Worm (Caenorhabditis elegans): ENCODE measurements around the gene F25B5.3.
A peak's percentile ranks its signal among the peaks of the same experiment; 100 is the strongest.

Gene F25B5.3

DNA sequence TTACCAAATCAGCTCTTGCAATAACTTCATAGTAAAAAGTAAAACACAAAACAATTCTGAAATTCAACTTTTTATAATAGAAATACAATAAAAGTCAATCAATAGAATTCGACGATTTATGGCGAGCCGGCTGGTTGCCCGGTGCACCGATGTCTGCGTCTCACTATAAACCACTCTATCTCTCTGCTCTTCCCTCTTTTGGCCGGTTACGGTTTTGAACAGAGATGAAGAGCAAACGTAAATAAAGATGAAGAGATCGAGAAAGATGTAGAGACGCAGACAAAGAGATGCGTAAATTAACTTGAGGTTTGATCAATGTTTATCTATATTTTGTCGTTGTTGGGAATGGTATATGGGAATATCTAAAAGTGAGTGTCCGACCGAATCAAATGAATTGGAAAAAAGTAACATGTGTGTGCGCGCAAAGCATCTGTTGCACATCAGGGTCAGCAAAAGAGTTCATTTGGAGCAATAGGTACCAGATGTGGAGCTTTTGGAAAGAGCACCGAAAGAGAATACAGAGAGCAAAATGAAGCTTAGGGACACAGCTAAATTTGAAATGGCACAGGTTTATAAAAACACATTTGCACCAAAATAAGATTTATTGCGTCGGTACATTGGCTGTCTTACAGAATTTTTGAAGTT lies 31.7 kb downstream of the F25B5.3 start:
- TF ChIP-seq unc-42 (tag; optimal IDR thresholded peaks at IDR 0.05) (no peak), pag-3 (tag; optimal IDR thresholded peaks at IDR 0.05; ENCODE audit: borderline replicate concordance) (no peak), ceh-34 (tag; optimal IDR thresholded peaks at IDR 0.05) (no peak), hlh-8 (tag; optimal IDR thresholded peaks at IDR 0.05) (peak; percentile 85), rnt-1 (tag; optimal IDR thresholded peaks at IDR 0.05) (no peak), pax-1 (tag; optimal IDR thresholded peaks at IDR 0.05) (peak; percentile 82), ceh-24 (tag; optimal IDR thresholded peaks at IDR 0.05) (no peak), eyg-1 (tag; optimal IDR thresholded peaks at IDR 0.05) (no peak), ceh-31 (tag; optimal IDR thresholded peaks at IDR 0.05) (no peak), K02D7.2 (tag; optimal IDR thresholded peaks at IDR 0.05) (no peak)

ce11 chrIII:5981407-5981806 lies 32.7 kb downstream of the F25B5.3 start:
- TF ChIP-seq nhr-11 (tag; optimal IDR thresholded peaks at IDR 0.05): no peak
- peak; percentile 94 for TF ChIP-seq elt-2 (tag; optimal IDR thresholded peaks at IDR 0.05)

- no peak for TF ChIP-seq dmd-4 (tag; optimal IDR thresholded peaks at IDR 0.05; ENCODE audit: borderline replicate concordance)
- TF ChIP-seq tbx-7 (tag; optimal IDR thresholded peaks at IDR 0.05): no peak
- no peak for TF ChIP-seq lin-11 (tag; optimal IDR thresholded peaks at IDR 0.05)
- TF ChIP-seq madf-2 (tag; optimal IDR thresholded peaks at IDR 0.05): no peak
- TF ChIP-seq dve-1 (tag; optimal IDR thresholded peaks at IDR 0.05): no peak
- no peak for TF ChIP-seq syd-9 (tag; optimal IDR thresholded peaks at IDR 0.05)
- no peak for TF ChIP-seq ztf-16 (tag; optimal IDR thresholded peaks at IDR 0.05)
- no peak for TF ChIP-seq ref-2 (tag; optimal IDR thresholded peaks at IDR 0.05)
- TF ChIP-seq F13H6.1 (tag; optimal IDR thresholded peaks at IDR 0.05): no peak
Measured at ce11 chrIII:5982026-5982425, 33.3 kb downstream of the F25B5.3 start, which contains the start of gene frm-2. TSS of gene frm-2 (minus strand) at chrIII:5982126.

DNA sequence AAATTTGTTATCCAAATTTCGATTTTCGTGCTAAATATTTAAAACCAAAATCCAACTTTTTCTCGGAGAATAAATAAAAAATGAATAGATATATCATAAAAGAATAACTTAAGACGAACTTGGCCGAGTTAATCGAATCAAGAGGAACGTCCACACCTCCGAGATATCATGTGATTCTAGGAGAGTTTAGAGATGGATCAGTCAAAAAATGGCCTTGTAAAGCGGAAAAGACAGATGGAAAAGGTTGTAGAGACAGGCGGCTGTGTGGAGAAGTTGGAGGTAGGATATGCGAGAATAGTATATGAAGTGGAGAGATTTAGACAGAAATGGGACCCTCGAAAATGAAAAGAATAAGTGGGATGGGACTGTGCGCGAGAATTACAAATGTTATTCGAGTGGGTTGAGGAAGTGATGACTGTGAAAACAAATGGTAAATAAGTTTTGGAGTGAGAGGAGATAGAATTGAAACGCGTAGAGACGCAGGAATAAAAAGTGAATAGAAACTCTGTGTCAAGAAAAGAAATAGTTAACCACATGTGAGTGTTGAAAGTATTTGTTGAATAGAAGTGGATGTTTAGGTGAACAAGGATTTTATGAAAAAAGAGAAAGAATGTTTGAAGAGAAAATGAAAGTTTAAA lies 34.2 kb downstream of the F25B5.3 start:
- TF ChIP-seq hlh-30 (tag; optimal IDR thresholded peaks at IDR 0.05; ENCODE audit: insufficient read depth) (peak; percentile 48), ttx-3 (tag; optimal IDR thresholded peaks at IDR 0.05) (no peak), dmd-4 (tag; optimal IDR thresholded peaks at IDR 0.05; ENCODE audit: borderline replicate concordance) (no peak), ceh-2 (tag; optimal IDR thresholded peaks at IDR 0.05) (no peak), ceh-31 (tag; optimal IDR thresholded peaks at IDR 0.05) (peak; percentile 17), nhr-11 (tag; optimal IDR thresholded peaks at IDR 0.05) (no peak), pag-3 (tag; optimal IDR thresholded peaks at IDR 0.05; ENCODE audit: borderline replicate concordance) (no peak), tbx-2 (tag; optimal IDR thresholded peaks at IDR 0.05) (no peak)

DNA sequence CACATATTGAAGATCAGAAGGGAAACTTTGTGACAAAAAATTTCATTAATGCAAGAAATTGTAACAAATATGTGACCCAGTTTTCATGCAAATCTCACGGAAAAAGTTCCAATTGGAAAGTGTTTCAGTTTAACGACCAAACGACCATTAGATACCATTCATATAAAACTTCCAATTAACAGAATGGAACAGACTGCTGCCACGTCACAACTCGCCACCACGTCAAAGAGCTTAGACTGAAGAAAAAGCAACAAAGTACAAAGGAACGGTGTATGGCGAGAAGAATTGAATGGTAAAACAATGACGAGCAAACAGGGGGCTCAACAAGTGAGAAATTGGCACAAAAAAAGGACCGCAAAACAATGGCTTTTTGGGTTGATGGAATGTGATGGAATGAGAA lies 36.7 kb downstream of the F25B5.3 start, which contains the start of gene T04C9.3:
T04C9.3 (plus strand) TSS at position 301 of the 400 bp plus-strand sequence.
- TF ChIP-seq ama-1 (optimal IDR thresholded peaks at IDR 0.05) (no peak), hlh-13 (GFP tag; optimal IDR thresholded peaks at IDR 0.05) (no peak), ceh-45 (GFP tag; IDR thresholded peaks at IDR 0.05) (no peak), che-1 (tag; optimal IDR thresholded peaks at IDR 0.05) (no peak), dve-1 (tag; optimal IDR thresholded peaks at IDR 0.05) (no peak), Y22D7AL.16 (tag; optimal IDR thresholded peaks at IDR 0.05) (no peak), syd-9 (tag; optimal IDR thresholded peaks at IDR 0.05) (no peak), elt-4 (tag; optimal IDR thresholded peaks at IDR 0.05) (no peak), ceh-9 (tag; optimal IDR thresholded peaks at IDR 0.05) (no peak), ceh-2 (tag; optimal IDR thresholded peaks at IDR 0.05) (no peak), nhr-11 (tag; optimal IDR thresholded peaks at IDR 0.05) (no peak), fkh-10 (GFP tag; optimal IDR thresholded peaks at IDR 0.05) (no peak), ahr-1 (tag; optimal IDR thresholded peaks at IDR 0.05) (no peak), ceh-14 (tag; optimal IDR thresholded peaks at IDR 0.05) (no peak), ceh-18 (tag; optimal IDR thresholded peaks at IDR 0.05) (no peak), T23F11.4 (GFP tag; optimal IDR thresholded peaks at IDR 0.05) (no peak), ets-4 (tag; optimal IDR thresholded peaks at IDR 0.05) (no peak), pros-1 (tag; optimal IDR thresholded peaks at IDR 0.05) (no peak), unc-86 (tag; optimal IDR thresholded peaks at IDR 0.05) (no peak)
